Fruit fly (Drosophila melanogaster) whole organism, adult: ENCODE results near the gene upd1.

ENCODE experiments used
- CG5204 ChIP-seq: fragments of 200-800 bp; sonication (Bioruptor generic); optimal IDR thresholded peaks from 2 replicates; lab custom pipeline; 2016; ENCODE audit warnings: missing biosample characterization, missing genetic modification characterization
- Mnt ChIP-seq: fragments of 200-800 bp; sonication (Bioruptor generic); optimal IDR thresholded peaks from 2 replicates; lab custom pipeline; 2016; ENCODE audit warnings: missing biosample characterization, mild to moderate bottlenecking, missing genetic modification characterization
- cnc ChIP-seq, 2 experiments: fragments of >200 bp; optimal IDR thresholded peaks; 2 replicates each; lab custom pipeline; 2017
- pad ChIP-seq: fragments of 200-800 bp; sonication (Bioruptor generic); optimal IDR thresholded peaks from 3 replicates; lab custom pipeline; 2017; ENCODE audit warnings: missing biosample characterization, missing genetic modification characterization, mild to moderate bottlenecking, moderate library complexity, missing genetic modification reagents

DNA sequence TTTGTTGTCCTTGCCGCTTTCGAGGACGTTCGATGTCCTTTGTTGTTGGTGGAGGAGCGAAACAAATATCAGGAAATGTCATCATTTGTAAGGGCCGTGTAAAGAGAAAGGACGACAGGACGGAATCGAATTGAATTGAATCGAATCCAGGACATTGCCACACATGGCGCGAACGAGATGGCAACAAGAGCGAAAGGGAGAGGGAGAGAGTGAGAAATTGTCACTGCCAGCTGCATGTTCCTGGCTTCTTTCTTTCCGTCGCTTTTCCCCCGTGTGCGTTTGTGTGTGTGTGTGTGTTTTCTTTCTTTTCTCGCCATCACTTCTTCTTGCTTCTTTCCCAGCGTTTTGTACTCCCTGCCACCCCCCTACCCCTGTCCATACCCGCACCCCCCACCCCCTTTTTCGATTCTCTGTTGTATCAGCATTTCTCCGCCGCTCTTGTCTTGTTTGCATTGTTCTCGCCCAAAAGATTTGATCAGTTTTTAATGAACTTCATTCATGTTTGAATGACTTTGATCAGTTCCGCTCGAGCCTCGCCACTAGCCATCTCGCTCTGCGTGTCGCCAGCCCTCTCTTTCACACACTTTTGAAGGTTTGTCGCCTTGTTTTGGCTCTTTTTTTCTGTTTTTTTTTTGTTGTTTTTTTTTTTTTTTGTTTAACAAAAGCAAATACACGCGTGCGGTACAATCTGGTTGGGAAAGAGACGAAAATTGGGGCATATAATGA, 11.0 kb downstream of the upd1 start:
- TF ChIP-seq pad (GFP tag; lab: Kevin White, UChicago), result no peak
- TF ChIP-seq cnc (optimal IDR thresholded peaks at IDR 0.05; lab: Kevin White, UChicago), result no peak
- TF ChIP-seq Mnt (GFP tag; lab: Kevin White, UChicago), result no peak
- no peak for TF ChIP-seq CG5204
